Worm (Caenorhabditis elegans) whole organism, L2 larva: Measurements from ENCODE around the gene srsx-19.

ENCODE experiments used
- F13H6.1 ChIP-seq: sonication (generic microtip); optimal IDR thresholded peaks from 2 replicates; lab custom pipeline; 2016; ENCODE audit warnings: missing genetic modification characterization, missing compliant biosample characterization
- aly-2 ChIP-seq: fragments of 150-350 bp; optimal IDR thresholded peaks from 2 replicates; lab custom pipeline; 2014; ENCODE audit warnings: missing biosample characterization, missing genetic modification characterization
- elt-3 ChIP-seq: sonication (generic microtip); optimal IDR thresholded peaks from 2 replicates; lab custom pipeline; 2017; ENCODE audit warnings: missing biosample characterization, missing genetic modification characterization
- lin-13 ChIP-seq: fragments of 150-350 bp; optimal IDR thresholded peaks from 2 replicates; lab custom pipeline; 2014; ENCODE audit warnings: missing biosample characterization, missing genetic modification reagents, missing genetic modification characterization
- lsy-2 ChIP-seq, 2 experiments: fragments of 150-350 bp in 1 of 2; sonication (generic microtip) in 1 of 2; optimal IDR thresholded peaks; 2 replicates each; lab custom pipeline; 2014 to 2017; ENCODE audit warnings: missing biosample characterization in 2 of 2, missing genetic modification characterization in 2 of 2
- nhr-11 ChIP-seq: fragments of 150-350 bp; optimal IDR thresholded peaks from 2 replicates; lab custom pipeline; 2014; ENCODE audit warnings: missing biosample characterization, missing genetic modification characterization
- nhr-25 ChIP-seq: fragments of 150-350 bp; sonication (generic microtip); optimal IDR thresholded peaks from 3 replicates; lab custom pipeline; 2014; ENCODE audit warnings: missing biosample characterization, missing genetic modification characterization
- nhr-77 ChIP-seq: fragments of 150-350 bp; optimal IDR thresholded peaks from 2 replicates; lab custom pipeline; 2014; ENCODE audit warnings: missing biosample characterization, missing genetic modification characterization
- sma-3 ChIP-seq: sonication (generic microtip); optimal IDR thresholded peaks from 2 replicates; lab custom pipeline; 2016; ENCODE audit warnings: missing genetic modification reagents, missing genetic modification characterization, missing compliant biosample characterization
- unc-62 ChIP-seq: fragments of 150-350 bp; optimal IDR thresholded peaks from 2 replicates; lab custom pipeline; 2014; ENCODE audit warnings: missing biosample characterization, missing genetic modification reagents, missing genetic modification characterization
- ztf-4 ChIP-seq: fragments of 150-350 bp; optimal IDR thresholded peaks from 2 replicates; lab custom pipeline; 2014; ENCODE audit warnings: missing biosample characterization, missing genetic modification characterization

DNA sequence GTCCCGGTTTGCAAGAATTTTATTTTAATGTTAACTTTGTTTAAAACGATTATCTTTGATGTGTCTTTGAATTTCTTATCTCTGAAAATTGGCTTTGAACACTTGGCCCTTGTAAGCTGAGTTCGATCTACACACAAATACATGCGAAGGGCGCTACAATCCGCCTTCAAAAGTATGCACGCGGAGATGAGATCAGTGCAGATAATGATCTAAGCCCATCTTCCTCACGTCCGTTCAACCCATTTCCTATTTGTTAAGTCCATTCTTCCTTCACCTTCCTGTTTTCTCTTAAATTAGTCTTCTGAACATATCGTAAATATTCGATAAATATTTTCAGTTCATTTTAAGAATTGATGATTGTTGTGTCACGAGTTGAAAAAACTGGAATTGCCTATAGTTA lies 21.1 kb upstream of the srsx-19 start, which contains the start of gene nhr-175:
- no peak for TF ChIP-seq F13H6.1 (tag; lab: Kevin White, UChicago)
- no peak for TF ChIP-seq sma-3 (GFP tag; lab: Kevin White, UChicago)
- no peak for TF ChIP-seq lin-13 (GFP tag; lab: Kevin White, UChicago)
- TF ChIP-seq lsy-2 (tag; optimal IDR thresholded peaks at IDR 0.05; lab: Kevin White, UChicago): no peak
- no peak for TF ChIP-seq unc-62
- no peak for TF ChIP-seq nhr-77
- TF ChIP-seq aly-2: no peak
- TF ChIP-seq elt-3 (tag; lab: Kevin White, UChicago): no peak
- no peak for TF ChIP-seq nhr-25 (tag; lab: Kevin White, UChicago)
- no peak for TF ChIP-seq nhr-11 (tag; lab: Kevin White, UChicago)
- TF ChIP-seq ztf-4 (tag; lab: Kevin White, UChicago): no peak
